Fruit fly (Drosophila melanogaster) whole organism, embryonic: Measurements from ENCODE around the gene Ssl2.

ENCODE experiments used
- ATbp ChIP-seq: fragments of 200-800 bp; sonication (Bioruptor generic); optimal IDR thresholded peaks from 2 replicates; lab custom pipeline; 2017; ENCODE audit warnings: missing biosample characterization, mild to moderate bottlenecking, missing genetic modification characterization, missing genetic modification reagents
- Aef1 ChIP-seq: fragments of 200-800 bp; sonication (Bioruptor generic); IDR thresholded peaks from 3 replicates; pipeline ENCODE4 v1.3.6; 2022; ENCODE audit warnings: missing biosample characterization, missing genetic modification characterization
- B-H2 ChIP-seq: fragments of 200-800 bp; sonication (Bioruptor generic); optimal IDR thresholded peaks from 2 replicates; lab custom pipeline; 2018; ENCODE audit warnings: missing biosample characterization, mild to moderate bottlenecking, missing genetic modification characterization
- CG10209 ChIP-seq: fragments of 200-800 bp; sonication (Bioruptor generic); optimal IDR thresholded peaks from 3 replicates; lab custom pipeline; 2017; ENCODE audit warnings: missing biosample characterization, mild to moderate bottlenecking, missing genetic modification characterization, missing genetic modification reagents
- CG11085 ChIP-seq: fragments of 200-800 bp; sonication (Bioruptor generic); IDR thresholded peaks from 2 replicates; pipeline ENCODE4 v1.3.6; 2022; ENCODE audit warnings: missing biosample characterization, missing genetic modification characterization
- CG11695 ChIP-seq: fragments of 200-800 bp; sonication (Bioruptor generic); IDR thresholded peaks from 3 replicates; pipeline ENCODE4 v1.3.6; 2022; ENCODE audit warnings: missing biosample characterization, missing genetic modification characterization
- CG12155 ChIP-seq: fragments of 200-800 bp; sonication (Bioruptor generic); optimal IDR thresholded peaks from 3 replicates; lab custom pipeline; 2016; ENCODE audit warnings: missing biosample characterization, missing genetic modification characterization
- CG12391 ChIP-seq: fragments of 200-800 bp; sonication (Bioruptor generic); optimal IDR thresholded peaks from 3 replicates; lab custom pipeline; 2018; ENCODE audit warnings: missing biosample characterization, mild to moderate bottlenecking, missing genetic modification characterization, moderate library complexity
- CG13123 ChIP-seq: fragments of 200-800 bp; sonication (Bioruptor generic); optimal IDR thresholded peaks from 2 replicates; lab custom pipeline; 2016; ENCODE audit warnings: missing biosample characterization, missing genetic modification characterization
- CG13624 ChIP-seq: fragments of 200-800 bp; sonication (Bioruptor generic); optimal IDR thresholded peaks from 2 replicates; lab custom pipeline; 2016; ENCODE audit warnings: missing biosample characterization, missing genetic modification characterization
- CG2202 ChIP-seq: fragments of 200-800 bp; sonication (Bioruptor generic); optimal IDR thresholded peaks from 2 replicates; lab custom pipeline; 2018; ENCODE audit warnings: missing biosample characterization, mild to moderate bottlenecking, missing genetic modification characterization
- CG2678 ChIP-seq: fragments of 200-800 bp; sonication (Bioruptor generic); optimal IDR thresholded peaks from 3 replicates; lab custom pipeline; 2019; ENCODE audit warnings: missing biosample characterization, mild to moderate bottlenecking, missing genetic modification characterization, moderate library complexity
- CG31388 ChIP-seq: fragments of 200-800 bp; sonication (Bioruptor generic); optimal IDR thresholded peaks from 2 replicates; lab custom pipeline; 2016; ENCODE audit warnings: missing biosample characterization, missing genetic modification characterization
- CG33557 ChIP-seq: fragments of 200-800 bp; sonication (Bioruptor generic); optimal IDR thresholded peaks from 2 replicates; lab custom pipeline; 2019; ENCODE audit warnings: missing biosample characterization, mild to moderate bottlenecking, missing genetic modification characterization, moderate library complexity
- CG4360 ChIP-seq: fragments of 200-800 bp; sonication (Bioruptor generic); IDR thresholded peaks from 2 replicates; pipeline ENCODE4 v1.3.6; 2022; ENCODE audit warnings: missing biosample characterization, missing genetic modification characterization
- CG4820 ChIP-seq: fragments of 200-800 bp; sonication (Bioruptor generic); optimal IDR thresholded peaks from 3 replicates; lab custom pipeline; 2016; ENCODE audit warnings: missing biosample characterization, missing genetic modification characterization
- CG6791 ChIP-seq: fragments of 200-800 bp; sonication (Bioruptor generic); IDR thresholded peaks from 3 replicates; pipeline ENCODE4 v1.3.6; 2022; ENCODE audit warnings: missing biosample characterization, missing genetic modification characterization; ENCODE audit not compliant: partially characterized antibody
- CG7839 ChIP-seq: fragments of 200-800 bp; sonication (Bioruptor generic); optimal IDR thresholded peaks from 3 replicates; lab custom pipeline; 2018; ENCODE audit warnings: missing biosample characterization, mild to moderate bottlenecking, missing genetic modification characterization, moderate library complexity
- CG9215 ChIP-seq: fragments of 200-800 bp; sonication (Bioruptor generic); IDR thresholded peaks from 2 replicates; pipeline ENCODE4 v1.3.6; 2022; ENCODE audit warnings: missing biosample characterization, missing genetic modification characterization
- D19B ChIP-seq: fragments of 200-800 bp; sonication (Bioruptor generic); optimal IDR thresholded peaks from 2 replicates; lab custom pipeline; 2017; ENCODE audit warnings: missing biosample characterization, mild to moderate bottlenecking, missing genetic modification characterization
- Dip2 ChIP-seq: fragments of 200-800 bp; sonication (Bioruptor generic); IDR thresholded peaks from 2 replicates; pipeline ENCODE4 v1.3.6; 2022; ENCODE audit warnings: missing biosample characterization, missing genetic modification characterization
- HLH4C ChIP-seq: fragments of 200-800 bp; sonication (Bioruptor generic); IDR thresholded peaks from 3 replicates; pipeline ENCODE4 v1.3.6; 2022; ENCODE audit warnings: missing biosample characterization, missing genetic modification characterization; ENCODE audit not compliant: partially characterized antibody
- Hr78 ChIP-seq, 2 experiments: fragments of 200-800 bp in 1 of 2; fragments of >200 bp in 1 of 2; sonication (Bioruptor generic) in 1 of 2; optimal IDR thresholded peaks; 2 replicates each; lab custom pipeline; 2017 to 2019; ENCODE audit warnings: missing biosample characterization in 2 of 2, missing genetic modification characterization in 2 of 2, mild to moderate bottlenecking in 1 of 2, moderate library complexity in 1 of 2
- NFAT ChIP-seq: fragments of 200-800 bp; sonication (Bioruptor generic); IDR thresholded peaks from 2 replicates; pipeline ENCODE4 v1.3.6; 2022; ENCODE audit warnings: missing biosample characterization, missing genetic modification characterization
- NfI ChIP-seq: fragments of 200-800 bp; sonication (Bioruptor generic); optimal IDR thresholded peaks from 3 replicates; lab custom pipeline; 2018; ENCODE audit warnings: missing biosample characterization, mild to moderate bottlenecking, missing genetic modification characterization, moderate library complexity
- Scr ChIP-seq: fragments of 200-800 bp; sonication (Bioruptor generic); IDR thresholded peaks from 2 replicates; pipeline ENCODE4 v1.3.6; 2022; ENCODE audit warnings: missing biosample characterization, missing genetic modification characterization; ENCODE audit not compliant: partially characterized antibody
- Sry-β ChIP-seq: fragments of 200-800 bp; sonication (Bioruptor generic); optimal IDR thresholded peaks from 2 replicates; lab custom pipeline; 2018; ENCODE audit warnings: missing biosample characterization, mild to moderate bottlenecking, missing genetic modification characterization, moderate library complexity
- Ssrp ChIP-seq: fragments of 200-800 bp; sonication (Bioruptor generic); optimal IDR thresholded peaks from 2 replicates; lab custom pipeline; 2018; ENCODE audit warnings: missing biosample characterization, mild to moderate bottlenecking, missing genetic modification characterization, moderate library complexity
- Xbp1 ChIP-seq: fragments of 200-800 bp; sonication (Bioruptor generic); optimal IDR thresholded peaks from 3 replicates; lab custom pipeline; 2016; ENCODE audit warnings: missing biosample characterization, mild to moderate bottlenecking, missing genetic modification characterization
- ash1 ChIP-seq: fragments of 200-800 bp; sonication (Bioruptor generic); optimal IDR thresholded peaks from 2 replicates; lab custom pipeline; 2018; ENCODE audit warnings: missing biosample characterization, mild to moderate bottlenecking, missing genetic modification characterization
- bab2 ChIP-seq: fragments of 200-800 bp; sonication (Bioruptor generic); optimal IDR thresholded peaks from 2 replicates; lab custom pipeline; 2016; ENCODE audit warnings: missing biosample characterization, missing genetic modification characterization
- chinmo ChIP-seq: fragments of 200-800 bp; sonication (Bioruptor generic); IDR thresholded peaks from 4 replicates; pipeline ENCODE4 v1.3.6; 2022; ENCODE audit warnings: missing biosample characterization, missing genetic modification characterization; ENCODE audit not compliant: partially characterized antibody
- chm ChIP-seq: fragments of 200-800 bp; sonication (Bioruptor generic); IDR thresholded peaks from 2 replicates; pipeline ENCODE4 v1.3.6; 2022; ENCODE audit warnings: missing biosample characterization, missing genetic modification characterization
- ci ChIP-seq: fragments of 200-800 bp; sonication (Bioruptor generic); IDR thresholded peaks from 3 replicates; pipeline ENCODE4 v1.3.6; 2022; ENCODE audit warnings: missing biosample characterization, missing genetic modification characterization
- corto ChIP-seq: fragments of 200-800 bp; sonication (Bioruptor generic); optimal IDR thresholded peaks from 2 replicates; lab custom pipeline; 2016; ENCODE audit warnings: missing biosample characterization, mild to moderate bottlenecking, missing genetic modification characterization, moderate library complexity
- danr ChIP-seq: fragments of 200-800 bp; sonication (Bioruptor generic); IDR thresholded peaks from 2 replicates; pipeline ENCODE4 v1.3.6; 2022; ENCODE audit warnings: missing biosample characterization, missing genetic modification characterization
- disco-r ChIP-seq: fragments of 200-800 bp; sonication (Bioruptor generic); optimal IDR thresholded peaks from 2 replicates; lab custom pipeline; 2016; ENCODE audit warnings: missing biosample characterization, missing genetic modification characterization
- dpn ChIP-seq, 2 experiments: fragments of 200-800 bp; sonication (Bioruptor generic); optimal IDR thresholded peaks; 3 replicates each; lab custom pipeline; 2016; ENCODE audit warnings: missing biosample characterization in 2 of 2, missing genetic modification characterization in 2 of 2
- fru ChIP-seq: fragments of >200 bp; optimal IDR thresholded peaks from 2 replicates; lab custom pipeline; 2017
- gro ChIP-seq: fragments of 200-800 bp; sonication (Bioruptor generic); optimal IDR thresholded peaks from 2 replicates; lab custom pipeline; 2016; ENCODE audit warnings: missing biosample characterization, missing genetic modification characterization
- hbn ChIP-seq: fragments of 200-800 bp; sonication (Bioruptor generic); IDR thresholded peaks from 2 replicates; pipeline ENCODE4 v1.3.6; 2022; ENCODE audit warnings: missing biosample characterization, missing genetic modification characterization; ENCODE audit not compliant: partially characterized antibody
- her ChIP-seq: fragments of 200-800 bp; sonication (Bioruptor generic); optimal IDR thresholded peaks from 2 replicates; lab custom pipeline; 2016; ENCODE audit warnings: missing biosample characterization, missing genetic modification characterization
- insv ChIP-seq, 2 experiments: fragments of 200-800 bp; sonication (Bioruptor generic); optimal IDR thresholded peaks; 3 replicates each; lab custom pipeline; 2016 to 2018; ENCODE audit warnings: missing biosample characterization in 2 of 2, missing genetic modification characterization in 2 of 2
- inv ChIP-seq: fragments of 200-800 bp; sonication (Bioruptor generic); IDR thresholded peaks from 2 replicates; pipeline ENCODE4 v1.3.6; 2022; ENCODE audit warnings: missing biosample characterization, missing genetic modification characterization; ENCODE audit not compliant: partially characterized antibody
- klu ChIP-seq: fragments of 200-800 bp; sonication (Bioruptor generic); IDR thresholded peaks from 2 replicates; pipeline ENCODE4 v1.3.6; 2022; ENCODE audit warnings: missing biosample characterization, missing genetic modification characterization
- lbe ChIP-seq: fragments of 200-800 bp; sonication (Bioruptor generic); optimal IDR thresholded peaks from 2 replicates; lab custom pipeline; 2016; ENCODE audit warnings: missing biosample characterization, mild to moderate bottlenecking, missing genetic modification characterization
- pan ChIP-seq, 4 experiments: fragments of >200 bp in 3 of 4; fragments of 200-800 bp in 1 of 4; sonication (Bioruptor generic) in 1 of 4; optimal IDR thresholded peaks in 3 of 4; IDR thresholded peaks in 1 of 4; 2 replicates each; pipeline versions ENCODE4 v1.3.6 to Lab custom; 2017 to 2022; ENCODE audit warnings: missing biosample characterization in 2 of 4, missing genetic modification characterization in 2 of 4, mixed read lengths in 1 of 4
- sens ChIP-seq: fragments of 200-800 bp; sonication (Bioruptor generic); peaks from one replicate; lab custom pipeline; 2016; ENCODE audit warnings: missing biosample characterization, missing genetic modification characterization
- tap ChIP-seq: fragments of 200-800 bp; optimal IDR thresholded peaks from 3 replicates; lab custom pipeline; 2019; ENCODE audit warnings: missing biosample characterization, mild to moderate bottlenecking, missing genetic modification characterization, moderate library complexity

Ssl2 gene

DNA sequence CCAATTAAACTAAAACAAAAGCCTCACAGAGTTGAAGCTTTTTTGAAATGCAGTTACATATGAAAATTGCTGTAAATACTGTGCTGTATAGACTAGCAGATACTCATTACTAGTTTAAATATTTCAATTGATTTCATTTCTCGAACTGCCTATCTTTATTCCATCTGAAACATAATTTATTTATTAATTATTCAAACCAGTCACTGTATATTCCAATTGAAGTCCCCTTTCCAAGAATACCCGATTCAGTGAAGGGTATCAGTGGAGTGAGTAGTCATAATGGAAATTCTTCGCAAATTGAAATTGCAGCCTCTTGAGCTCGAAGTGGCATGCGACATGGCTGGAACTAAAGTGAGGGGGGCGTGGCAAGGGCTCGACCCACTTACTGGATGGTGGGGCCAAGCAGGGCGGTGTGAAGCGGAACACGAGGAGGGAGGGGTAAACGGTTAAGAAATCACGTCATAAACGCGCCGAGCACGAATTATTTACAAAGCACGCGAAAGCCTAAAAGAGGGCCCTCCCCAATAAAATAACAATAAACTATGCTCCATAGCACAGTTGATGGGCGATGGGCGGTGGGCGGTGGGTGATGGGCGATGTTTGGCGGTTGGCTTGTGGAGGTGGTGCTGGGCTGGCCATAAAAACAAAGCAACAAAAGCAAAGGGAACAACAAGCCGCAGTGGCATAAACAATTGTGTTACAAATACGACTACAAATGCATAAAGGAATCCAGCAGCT is 27.4 kb downstream of the Ssl2 start (continued):
- TF ChIP-seq CG2678 (tag; lab: Kevin White, UChicago) (peak; percentile 54), Sry-β (GFP tag; lab: Kevin White, UChicago) (no peak), CG11695 (peak; percentile 26; the same call in 1 of the 3 replicates), fru (lab: Kevin White, UChicago) (no peak), HLH4C (GFP tag; lab: Robert Waterston, UW) (no peak), disco-r (GFP tag; lab: Kevin White, UChicago) (no peak), CG12155 (GFP tag; lab: Kevin White, UChicago) (no peak), lbe (GFP tag; lab: Kevin White, UChicago) (no peak), tap (tag; lab: Kevin White, UChicago) (peak; percentile 40), CG4360 (GFP tag; lab: Robert Waterston, UW) (no peak), D19B (peak; percentile 68), gro (GFP tag; lab: Kevin White, UChicago) (peak; percentile 7), CG12391 (tag; lab: Kevin White, UChicago) (peak; percentile 40), CG7839 (tag; lab: Kevin White, UChicago) (peak; percentile 58), Aef1 (GFP tag; lab: Robert Waterston, UW) (peak; percentile 57), danr (GFP tag; lab: Robert Waterston, UW) (no peak), CG13123 (GFP tag; lab: Kevin White, UChicago) (no peak), pan (optimal IDR thresholded peaks at IDR 0.05; lab: Kevin White, UChicago) (no peak), pan (GFP tag; optimal IDR thresholded peaks at IDR 0.05 in 1 of 2, IDR thresholded peaks at IDR 0.05 in 1 of 2) (peak in 1 of 2 experiments; percentile 73), Xbp1 (GFP tag; lab: Kevin White, UChicago) (peak; percentile 36), CG2202 (tag; lab: Kevin White, UChicago) (no peak), CG13624 (GFP tag; lab: Kevin White, UChicago) (no peak), Dip2 (GFP tag; lab: Robert Waterston, UW) (no peak), klu (no peak), Hr78 (GFP tag; optimal IDR thresholded peaks at IDR 0.05; lab: Kevin White, UChicago) (no peak), dpn (GFP tag; optimal IDR thresholded peaks at IDR 0.05; lab: Kevin White, UChicago) (peak in 1 of 2 experiments; percentile 47), chm (GFP tag; lab: Robert Waterston, UW) (no peak), inv (GFP tag; lab: Robert Waterston, UW) (no peak), CG11085 (GFP tag; lab: Robert Waterston, UW) (no peak), hbn (GFP tag; lab: Robert Waterston, UW) (no peak), CG6791 (no peak), her (GFP tag; lab: Kevin White, UChicago) (no peak), ATbp (GFP tag; lab: Kevin White, UChicago) (no peak), B-H2 (GFP tag; lab: Kevin White, UChicago) (no peak), ci (0 out of 3 replicates have a peak, but pooled peaks have one; percentile 48), sens (peak; percentile 88), CG31388 (GFP tag; lab: Kevin White, UChicago) (no peak), CG10209 (GFP tag; lab: Kevin White, UChicago) (no peak), NfI (GFP tag; lab: Kevin White, UChicago) (peak; percentile 10), ash1 (no peak), bab2 (peak; percentile 37), CG9215 (GFP tag; lab: Robert Waterston, UW) (no peak), insv (GFP tag; optimal IDR thresholded peaks at IDR 0.05; lab: Kevin White, UChicago) (no peak), Ssrp (tag; lab: Kevin White, UChicago) (peak; percentile 14), corto (GFP tag; lab: Kevin White, UChicago) (no peak), CG33557 (GFP tag; lab: Kevin White, UChicago) (no peak), Scr (GFP tag; lab: Robert Waterston, UW) (no peak), CG4820 (GFP tag; lab: Kevin White, UChicago) (peak; percentile 8), chinmo (GFP tag; lab: Robert Waterston, UW) (no peak), NFAT (GFP tag; lab: Robert Waterston, UW) (no peak)
